Worm (Caenorhabditis elegans) whole organism, late embryonic: Measurements from ENCODE around the gene srh-184.

ENCODE experiments used
- C08G9.2 ChIP-seq: sonication (generic microtip); optimal IDR thresholded peaks from 2 replicates; lab custom pipeline; 2016; ENCODE audit warnings: mild to moderate bottlenecking, missing genetic modification characterization, moderate library complexity, missing compliant biosample characterization
- K09A11.1 ChIP-seq: sonication (generic microtip); optimal IDR thresholded peaks from 2 replicates; lab custom pipeline; 2017; ENCODE audit warnings: antibody characterized with exemption, mild to moderate bottlenecking, missing genetic modification characterization, missing compliant biosample characterization; ENCODE audit not compliant: insufficient read depth
- ama-1 ChIP-seq: fragments of 150-350 bp; optimal IDR thresholded peaks from 2 replicates; lab custom pipeline; 2014
- ceh-22 ChIP-seq: sonication (generic microtip); optimal IDR thresholded peaks from 2 replicates; lab custom pipeline; 2017; ENCODE audit warnings: missing biosample characterization, missing genetic modification characterization
- ceh-48 ChIP-seq: sonication (generic microtip); optimal IDR thresholded peaks from 2 replicates; lab custom pipeline; 2016; ENCODE audit warnings: missing genetic modification characterization, inconsistent platforms, missing compliant biosample characterization
- ceh-9 ChIP-seq: sonication (generic microtip); optimal IDR thresholded peaks from 2 replicates; lab custom pipeline; 2016; ENCODE audit warnings: mild to moderate bottlenecking, missing genetic modification characterization, inconsistent platforms, missing compliant biosample characterization
- elt-2 ChIP-seq: sonication (generic microtip); optimal IDR thresholded peaks from 2 replicates; lab custom pipeline; 2016; ENCODE audit warnings: missing genetic modification reagents, missing genetic modification characterization, missing compliant biosample characterization
- gmeb-2 ChIP-seq: sonication (generic microtip); optimal IDR thresholded peaks from 2 replicates; lab custom pipeline; 2016; ENCODE audit warnings: missing genetic modification characterization, inconsistent platforms, missing compliant biosample characterization
- hlh-30 ChIP-seq: sonication (generic microtip); optimal IDR thresholded peaks from 2 replicates; lab custom pipeline; 2017; ENCODE audit warnings: antibody characterized with exemption, missing genetic modification characterization, missing compliant biosample characterization; ENCODE audit not compliant: insufficient read depth
- npax-4 ChIP-seq: sonication (generic microtip); optimal IDR thresholded peaks from 2 replicates; lab custom pipeline; 2016; ENCODE audit warnings: missing genetic modification characterization, missing compliant biosample characterization
- rnt-1 ChIP-seq: sonication (generic microtip); optimal IDR thresholded peaks from 2 replicates; lab custom pipeline; 2016; ENCODE audit warnings: missing genetic modification characterization, missing compliant biosample characterization
- tbx-2 ChIP-seq: sonication (generic microtip); optimal IDR thresholded peaks from 2 replicates; lab custom pipeline; 2016; ENCODE audit warnings: missing genetic modification characterization, missing compliant biosample characterization
- unc-86 ChIP-seq: sonication (generic microtip); optimal IDR thresholded peaks from 2 replicates; lab custom pipeline; 2016; ENCODE audit warnings: missing genetic modification characterization, missing compliant biosample characterization

- TF ChIP-seq elt-2 (tag; lab: Kevin White, UChicago), result no peak
- no peak for TF ChIP-seq tbx-2 (tag; lab: Kevin White, UChicago)
- no peak for TF ChIP-seq ceh-9 (tag; lab: Kevin White, UChicago)
- TF ChIP-seq gmeb-2, result no peak
- no peak for TF ChIP-seq C08G9.2 (tag; lab: Kevin White, UChicago)
- no peak for TF ChIP-seq K09A11.1 (tag; lab: Kevin White, UChicago)
- no peak for TF ChIP-seq unc-86 (tag; lab: Kevin White, UChicago)
- TF ChIP-seq ama-1 (lab: Kevin White, UChicago), result no peak
- TF ChIP-seq hlh-30 (tag; lab: Kevin White, UChicago), result no peak
- TF ChIP-seq npax-4 (tag; lab: Kevin White, UChicago), result no peak
- TF ChIP-seq ceh-48 (tag; lab: Kevin White, UChicago), result no peak
- TF ChIP-seq ceh-22, result no peak
- TF ChIP-seq rnt-1, result no peak
These were observed 50.6 kb downstream of the srh-184 start, which contains the start of the genes selt-1.2 and F28H7.2 for ce11 chrV:10747263-10747951.
